Worm (Caenorhabditis elegans) whole organism, young adult: ENCODE results near the gene bath-39.

ENCODE experiments used
- B0261.1 ChIP-seq: sonication (generic microtip); optimal IDR thresholded peaks from 2 replicates; lab custom pipeline; 2016; ENCODE audit warnings: mild to moderate bottlenecking, missing genetic modification characterization, moderate library complexity, missing compliant biosample characterization
- F10E7.11 ChIP-seq: sonication (generic microtip); optimal IDR thresholded peaks from 2 replicates; lab custom pipeline; 2017; ENCODE audit warnings: mild to moderate bottlenecking, missing genetic modification characterization, moderate library complexity, missing compliant biosample characterization
- F23B12.7 ChIP-seq: sonication (generic microtip); optimal IDR thresholded peaks from 2 replicates; lab custom pipeline; 2017; ENCODE audit warnings: missing genetic modification characterization, mild to moderate bottlenecking, missing compliant biosample characterization, antibody characterized with exemption, moderate library complexity; ENCODE audit not compliant: insufficient read depth
- F37B4.10 ChIP-seq: fragments of 200-800 bp; sonication (Bioruptor generic); IDR thresholded peaks from 2 replicates; pipeline ENCODE4 v1.3.6; 2022; ENCODE audit warnings: missing genetic modification characterization, missing compliant biosample characterization
- F52B5.7 ChIP-seq: sonication (generic microtip); optimal IDR thresholded peaks from 2 replicates; lab custom pipeline; 2016; ENCODE audit warnings: mild to moderate bottlenecking, missing genetic modification characterization, missing compliant biosample characterization
- F55B11.4 ChIP-seq: sonication (generic microtip); optimal IDR thresholded peaks from 2 replicates; lab custom pipeline; 2016; ENCODE audit warnings: missing compliant biosample characterization, missing genetic modification characterization, borderline replicate concordance; ENCODE audit not compliant: insufficient read depth
- F57C9.4 ChIP-seq: sonication (generic microtip); optimal IDR thresholded peaks from 2 replicates; lab custom pipeline; 2017; ENCODE audit warnings: mild to moderate bottlenecking, missing genetic modification characterization, missing compliant biosample characterization
- Y67H2A.10 ChIP-seq: fragments of 200-800 bp; sonication (Bioruptor generic); conservative IDR thresholded peaks from 2 replicates; pipeline ENCODE4 v1.3.6; 2022; ENCODE audit warnings: missing genetic modification reagents, missing genetic modification characterization, missing compliant biosample characterization
- Y95B8A.8 ChIP-seq: fragments of 200-800 bp; sonication (Bioruptor generic); IDR thresholded peaks from 2 replicates; pipeline ENCODE4 v1.3.6; 2022; ENCODE audit warnings: missing genetic modification reagents, missing genetic modification characterization, missing compliant biosample characterization
- ama-1 ChIP-seq, 3 experiments: fragments of 150-350 bp in 1 of 3; sonication (generic microtip) in 2 of 3; optimal IDR thresholded peaks; 2 replicates each; lab custom pipeline; 2014 to 2018; ENCODE audit warnings: missing biosample characterization in 2 of 3, missing genetic modification characterization in 2 of 3, missing genetic modification reagents in 2 of 3
- bed-1 ChIP-seq: fragments of 200-800 bp; sonication (Bioruptor generic); IDR thresholded peaks from 2 replicates; pipeline ENCODE4 v1.3.6; 2022; ENCODE audit warnings: missing genetic modification reagents, missing genetic modification characterization, missing compliant biosample characterization
- bed-2 ChIP-seq: fragments of 200-800 bp; sonication (Bioruptor generic); IDR thresholded peaks from 2 replicates; pipeline ENCODE4 v1.3.6; 2022; ENCODE audit warnings: missing genetic modification reagents, missing genetic modification characterization, missing compliant biosample characterization
- cebp-1 ChIP-seq, 2 experiments: fragments of 200-800 bp in 1 of 2; sonication (Bioruptor generic) in 1 of 2; sonication (generic microtip) in 1 of 2; IDR thresholded peaks in 1 of 2; optimal IDR thresholded peaks in 1 of 2; 2 replicates each; pipeline versions ENCODE4 v1.3.6 to Lab custom; 2017 to 2022; ENCODE audit warnings: missing compliant biosample characterization in 2 of 2, missing genetic modification characterization in 2 of 2, mild to moderate bottlenecking in 1 of 2, missing genetic modification reagents in 1 of 2, moderate library complexity in 1 of 2
- ceh-100 ChIP-seq: fragments of 200-800 bp; sonication (Bioruptor generic); IDR thresholded peaks from 2 replicates; pipeline ENCODE4 v1.3.6; 2022; ENCODE audit warnings: missing genetic modification reagents, missing genetic modification characterization, missing compliant biosample characterization
- ceh-27 ChIP-seq: fragments of 200-800 bp; sonication (Bioruptor generic); optimal IDR thresholded peaks from 2 replicates; lab custom pipeline; 2018; ENCODE audit warnings: mild to moderate bottlenecking, missing genetic modification characterization, moderate library complexity, missing compliant biosample characterization
- ceh-40 ChIP-seq: fragments of 200-800 bp; sonication (Bioruptor generic); IDR thresholded peaks from 2 replicates; pipeline ENCODE4 v1.3.6; 2022; ENCODE audit warnings: missing genetic modification characterization, missing compliant biosample characterization
- ceh-58 ChIP-seq: fragments of 200-800 bp; sonication (Bioruptor generic); IDR thresholded peaks from 2 replicates; pipeline ENCODE4 v1.3.6; 2022; ENCODE audit warnings: missing genetic modification characterization, missing compliant biosample characterization
- dox-1 ChIP-seq: fragments of 200-800 bp; sonication (Bioruptor generic); IDR thresholded peaks from 2 replicates; pipeline ENCODE4 v1.3.6; 2022; ENCODE audit warnings: missing genetic modification reagents, missing genetic modification characterization, missing compliant biosample characterization
- egl-18 ChIP-seq: fragments of 200-800 bp; sonication (Bioruptor generic); IDR thresholded peaks from 2 replicates; pipeline ENCODE4 v1.3.6; 2022; ENCODE audit warnings: missing genetic modification reagents, missing genetic modification characterization, missing compliant biosample characterization
- egl-44 ChIP-seq: fragments of 200-800 bp; sonication (Bioruptor generic); IDR thresholded peaks from 2 replicates; pipeline ENCODE4 v1.3.6; 2022; ENCODE audit warnings: missing genetic modification reagents, missing genetic modification characterization, missing compliant biosample characterization
- ekl-4 ChIP-seq: fragments of 200-800 bp; sonication (Bioruptor generic); IDR thresholded peaks from 2 replicates; pipeline ENCODE4 v1.3.6; 2022; ENCODE audit warnings: missing genetic modification reagents, missing genetic modification characterization, missing compliant biosample characterization
- fkh-3 ChIP-seq: sonication (generic microtip); optimal IDR thresholded peaks from 2 replicates; lab custom pipeline; 2016; ENCODE audit warnings: mild to moderate bottlenecking, missing genetic modification characterization, missing compliant biosample characterization
- him-1 ChIP-seq: sonication (generic microtip); optimal IDR thresholded peaks from 2 replicates; lab custom pipeline; 2016; ENCODE audit warnings: missing genotype, missing genetic modification reagents, missing genetic modification characterization, missing compliant biosample characterization
- lin-40 ChIP-seq: sonication (generic microtip); optimal IDR thresholded peaks from 2 replicates; lab custom pipeline; 2016; ENCODE audit warnings: missing genetic modification characterization, mild to moderate bottlenecking, missing compliant biosample characterization, missing genotype, missing genetic modification reagents
- lir-1 ChIP-seq: fragments of 200-800 bp; sonication (Bioruptor generic); conservative IDR thresholded peaks from 2 replicates; pipeline ENCODE4 v1.3.6; 2022; ENCODE audit warnings: missing genetic modification reagents, missing genetic modification characterization, missing compliant biosample characterization
- madf-3 ChIP-seq: fragments of 200-800 bp; sonication (Bioruptor generic); IDR thresholded peaks from 2 replicates; pipeline ENCODE4 v1.3.6; 2022; ENCODE audit warnings: missing genetic modification reagents, missing genetic modification characterization, missing compliant biosample characterization
- madf-6 ChIP-seq: fragments of 200-800 bp; sonication (Bioruptor generic); IDR thresholded peaks from 2 replicates; pipeline ENCODE4 v1.3.6; 2022; ENCODE audit warnings: missing genetic modification reagents, missing genetic modification characterization, missing compliant biosample characterization
- madf-8 ChIP-seq: fragments of 200-800 bp; sonication (Bioruptor generic); conservative IDR thresholded peaks from 2 replicates; pipeline ENCODE4 v1.3.6; 2022; ENCODE audit warnings: missing genetic modification reagents, missing genetic modification characterization, missing compliant biosample characterization
- nhr-120 ChIP-seq: fragments of 200-800 bp; sonication (Bioruptor generic); IDR thresholded peaks from 2 replicates; pipeline ENCODE4 v1.3.6; 2022; ENCODE audit warnings: missing genetic modification characterization, missing compliant biosample characterization
- nhr-179 ChIP-seq: sonication (generic microtip); optimal IDR thresholded peaks from 2 replicates; lab custom pipeline; 2016; ENCODE audit warnings: mild to moderate bottlenecking, missing genetic modification characterization, missing compliant biosample characterization
- repo-1 ChIP-seq: sonication (generic microtip); optimal IDR thresholded peaks from 2 replicates; lab custom pipeline; 2017; ENCODE audit warnings: mild to moderate bottlenecking, missing genetic modification characterization, missing compliant biosample characterization
- snpc-1.3 ChIP-seq: sonication (generic microtip); optimal IDR thresholded peaks from 2 replicates; lab custom pipeline; 2017; ENCODE audit warnings: missing genetic modification characterization, mild to moderate bottlenecking, missing compliant biosample characterization, antibody characterized with exemption, moderate library complexity, missing genotype, missing genetic modification reagents; ENCODE audit not compliant: insufficient read depth
- snpc-4 ChIP-seq, 5 experiments: fragments of 150-350 bp in 1 of 5; sonication (generic microtip) in 4 of 5; optimal IDR thresholded peaks; 2 replicates each; lab custom pipeline; 2014 to 2018; ENCODE audit warnings: missing genetic modification characterization in 5 of 5, missing biosample characterization in 3 of 5, antibody characterized with exemption in 2 of 5, mild to moderate bottlenecking in 2 of 5, missing compliant biosample characterization in 2 of 5, missing genotype in 2 of 5, moderate library complexity in 2 of 5, missing genetic modification reagents in 1 of 5
- somi-1 ChIP-seq: fragments of 200-800 bp; sonication (Bioruptor generic); optimal IDR thresholded peaks from 2 replicates; lab custom pipeline; 2018; ENCODE audit warnings: mild to moderate bottlenecking, missing genetic modification characterization, missing compliant biosample characterization
- sptf-2 ChIP-seq: fragments of 200-800 bp; sonication (Bioruptor generic); optimal IDR thresholded peaks from 2 replicates; lab custom pipeline; 2018; ENCODE audit warnings: mild to moderate bottlenecking, missing genetic modification characterization, missing compliant biosample characterization
- tbp1 ChIP-seq: fragments of 200-800 bp; sonication (Bioruptor generic); optimal IDR thresholded peaks from 2 replicates; lab custom pipeline; 2018; ENCODE audit warnings: mild to moderate bottlenecking, missing genetic modification characterization, missing compliant biosample characterization
- tlf-1 ChIP-seq: fragments of 200-800 bp; sonication (Bioruptor generic); optimal IDR thresholded peaks from 2 replicates; lab custom pipeline; 2018; ENCODE audit warnings: mild to moderate bottlenecking, missing genetic modification characterization, missing compliant biosample characterization
- unc-62 ChIP-seq: fragments of 150-350 bp; optimal IDR thresholded peaks from 2 replicates; lab custom pipeline; 2014; ENCODE audit warnings: missing biosample characterization, missing genetic modification reagents, missing genetic modification characterization
- ztf-22 ChIP-seq: fragments of 200-800 bp; sonication (Bioruptor generic); optimal IDR thresholded peaks from 2 replicates; lab custom pipeline; 2018; ENCODE audit warnings: mild to moderate bottlenecking, missing genetic modification characterization, moderate library complexity, missing compliant biosample characterization
- ztf-26 ChIP-seq: sonication (generic microtip); optimal IDR thresholded peaks from 2 replicates; lab custom pipeline; 2017; ENCODE audit warnings: missing genetic modification characterization, missing compliant biosample characterization
- ztf-28 ChIP-seq: fragments of 200-800 bp; sonication (Bioruptor generic); IDR thresholded peaks from 2 replicates; pipeline ENCODE4 v1.3.6; 2022; ENCODE audit warnings: missing genetic modification reagents, missing genetic modification characterization, missing compliant biosample characterization

Gene bath-39

ce11 chrV:13462974-13463373, 3.7 kb downstream of the bath-39 start, which contains the start of gene frm-10 (continued):
- peak; percentile 54 for TF ChIP-seq unc-62
- peak; percentile 69 for TF ChIP-seq lin-40 (tag; lab: Kevin White, UChicago)
- TF ChIP-seq madf-3 = no peak
- TF ChIP-seq F37B4.10 (GFP tag; lab: Robert Waterston, UW) = no peak
- no peak for TF ChIP-seq Y95B8A.8 (GFP tag; lab: Robert Waterston, UW)

ce11 chrV:13464123-13464522, 4.9 kb downstream of the bath-39 start:
- TF ChIP-seq ceh-27 (peak; percentile 4), B0261.1 (tag; lab: Kevin White, UChicago) (no peak), lin-40 (tag; lab: Kevin White, UChicago) (no peak)
- TF ChIP-seq, all 124 proteins: peak for 1

ce11 chrV:13468190-13468765, 9.0 kb downstream of the bath-39 start, which contains the start of the genes F25H9.6 and F25H9.7:
TSS of gene F25H9.6 (minus strand) at chrV:13468361.
TSS of gene F25H9.7 (plus strand) at chrV:13468376.
- 0 out of 2 replicates have a peak, but pooled peaks have one; percentile 37 for TF ChIP-seq bed-1 (GFP tag; lab: Robert Waterston, UW)
- TF ChIP-seq F10E7.11 (tag; lab: Kevin White, UChicago) = peak; percentile 22
- peak; percentile 91; the same call in 1 of the 2 replicates for TF ChIP-seq bed-2
- peak; percentile 16 for TF ChIP-seq F23B12.7
- peak; percentile 93 for TF ChIP-seq lir-1
- peak; percentile 86 for TF ChIP-seq him-1 (tag; lab: Kevin White, UChicago)
- TF ChIP-seq ceh-100 (GFP tag; lab: Robert Waterston, UW) = peak; percentile 79
- TF ChIP-seq ztf-22 (GFP tag; lab: Kevin White, UChicago) = peak; percentile 39
- TF ChIP-seq madf-6 = peak; percentile 79
- peak; percentile 59; the same call in 1 of the 2 replicates for TF ChIP-seq ekl-4
- TF ChIP-seq fkh-3 (tag; lab: Kevin White, UChicago) = no peak
- TF ChIP-seq lin-40 (tag; lab: Kevin White, UChicago) = peak; percentile 77
- peak; percentile 58 for TF ChIP-seq tbp1 (GFP tag; lab: Kevin White, UChicago)
- peak; percentile 24 for TF ChIP-seq F57C9.4 (tag; lab: Kevin White, UChicago)
- TF ChIP-seq egl-18 (GFP tag; lab: Robert Waterston, UW) = 0 out of 2 replicates have a peak, but pooled peaks have one; percentile 7
- TF ChIP-seq ztf-28 = 0 out of 2 replicates have a peak, but pooled peaks have one; percentile 70
- no peak for TF ChIP-seq nhr-179 (tag; lab: Kevin White, UChicago)
- TF ChIP-seq B0261.1 (tag; lab: Kevin White, UChicago) = peak; percentile 11
- 0 out of 2 replicates have a peak, but pooled peaks have one; percentile 45 for TF ChIP-seq Y67H2A.10 (GFP tag; lab: Robert Waterston, UW)
- TF ChIP-seq F52B5.7 = no peak
- TF ChIP-seq sptf-2 (GFP tag; lab: Kevin White, UChicago) = no peak
- TF ChIP-seq ceh-58 = no peak
- peak; percentile 70 for TF ChIP-seq tlf-1 (GFP tag; lab: Kevin White, UChicago)
- no peak for TF ChIP-seq ama-1 (optimal IDR thresholded peaks at IDR 0.05; lab: Kevin White, UChicago)
- peak in 1 of 2 experiments; percentile 63 for TF ChIP-seq ama-1 (GFP tag; optimal IDR thresholded peaks at IDR 0.05; lab: Kevin White, UChicago)
- 0 out of 2 replicates have a peak, but pooled peaks have one; percentile 58 for TF ChIP-seq nhr-120 (GFP tag; lab: Robert Waterston, UW)
- TF ChIP-seq Y95B8A.8 (GFP tag; lab: Robert Waterston, UW) = no peak
- TF ChIP-seq F55B11.4 (tag; lab: Kevin White, UChicago) = no peak
- TF ChIP-seq madf-8 (GFP tag; lab: Robert Waterston, UW) = peak; percentile 63
- TF ChIP-seq cebp-1 (GFP tag; IDR thresholded peaks at IDR 0.05; lab: Robert Waterston, UW) = peak; percentile 25; the same call in 1 of the 2 replicates
- peak; percentile 62 for TF ChIP-seq cebp-1 (tag; optimal IDR thresholded peaks at IDR 0.05; lab: Kevin White, UChicago)
- peak; percentile 31 for TF ChIP-seq snpc-1.3 (tag; lab: Kevin White, UChicago)
- no peak for TF ChIP-seq ztf-26
- peak; percentile 53; the same call in 1 of the 2 replicates for TF ChIP-seq egl-44 (GFP tag; lab: Robert Waterston, UW)
- TF ChIP-seq ceh-40 = 0 out of 2 replicates have a peak, but pooled peaks have one; percentile 36
- TF ChIP-seq dox-1 (GFP tag; lab: Robert Waterston, UW) = peak; percentile 88; the same call in 1 of the 2 replicates
- peak; percentile 58 for TF ChIP-seq repo-1 (tag; lab: Kevin White, UChicago)
- no peak for TF ChIP-seq snpc-4 (GFP tag; optimal IDR thresholded peaks at IDR 0.05; lab: Kevin White, UChicago)
- peak in 1 of 4 experiments; percentile 54 for TF ChIP-seq snpc-4 (tag; optimal IDR thresholded peaks at IDR 0.05; lab: Kevin White, UChicago)
- peak; percentile 53 for TF ChIP-seq somi-1 (GFP tag; lab: Kevin White, UChicago)
